Fruit fly (Drosophila melanogaster): ENCODE data around the gene bowl.

The bowl gene

dm6 chr2L:3769718-3770461 lies 1.6 kb upstream of the bowl start (continued):
- no peak for TF ChIP-seq eyg (GFP tag; optimal IDR thresholded peaks at IDR 0.05)
- no peak for TF ChIP-seq Adf1 (GFP tag; IDR thresholded peaks at IDR 0.05)
- 0 out of 2 replicates have a peak, but pooled peaks have one; percentile 37 for TF ChIP-seq bowl (GFP tag; IDR thresholded peaks at IDR 0.05)
- peak; percentile 72 for TF ChIP-seq CG4424 (GFP tag; optimal IDR thresholded peaks at IDR 0.05)
- no peak for TF ChIP-seq CG18764 (GFP tag; optimal IDR thresholded peaks at IDR 0.05)
- TF ChIP-seq CG10462 (GFP tag; optimal IDR thresholded peaks at IDR 0.05): no peak
- no peak for TF ChIP-seq CG18599 (GFP tag; optimal IDR thresholded peaks at IDR 0.05)
- no peak for TF ChIP-seq Poxn (GFP tag; IDR thresholded peaks at IDR 0.05)
- no peak for TF ChIP-seq Oaz (GFP tag; IDR thresholded peaks at IDR 0.05)
- TF ChIP-seq dmrt99B (tag; optimal IDR thresholded peaks at IDR 0.05): peak; percentile 79
- no peak for TF ChIP-seq CG31388 (GFP tag; optimal IDR thresholded peaks at IDR 0.05)
- no peak for TF ChIP-seq CG9609 (GFP tag; optimal IDR thresholded peaks at IDR 0.05)
- no peak for TF ChIP-seq Dek (tag; optimal IDR thresholded peaks at IDR 0.05)
- TF ChIP-seq unc-4 (GFP tag; IDR thresholded peaks at IDR 0.05; ENCODE audit: partially characterized antibody): no peak
- no peak for TF ChIP-seq kah (GFP tag; optimal IDR thresholded peaks at IDR 0.05)
- 0 out of 2 replicates have a peak, but pooled peaks have one; percentile 15 for TF ChIP-seq peb (GFP tag; IDR thresholded peaks at IDR 0.05)
- peak; percentile 37; the same call in 1 of the 2 replicates for TF ChIP-seq H2.0 (GFP tag; IDR thresholded peaks at IDR 0.05)
- TF ChIP-seq Sry-β (GFP tag; optimal IDR thresholded peaks at IDR 0.05): no peak
- peak; percentile 81 for TF ChIP-seq CG10979 (tag; optimal IDR thresholded peaks at IDR 0.05)
- TF ChIP-seq rib (GFP tag; IDR thresholded peaks at IDR 0.05): no peak
- TF ChIP-seq CG16815 (GFP tag; optimal IDR thresholded peaks at IDR 0.05): peak; percentile 3
- no peak for TF ChIP-seq Doc3 (GFP tag; IDR thresholded peaks at IDR 0.05; ENCODE audit: partially characterized antibody)
- TF ChIP-seq onecut (GFP tag; IDR thresholded peaks at IDR 0.05): no peak
- TF ChIP-seq CG9797 (GFP tag; optimal IDR thresholded peaks at IDR 0.05): no peak
- TF ChIP-seq Hsf (GFP tag; optimal IDR thresholded peaks at IDR 0.05): no peak
- TF ChIP-seq Optix (GFP tag; IDR thresholded peaks at IDR 0.05): no peak
- peak; percentile 21 for TF ChIP-seq sd (tag; optimal IDR thresholded peaks at IDR 0.05)
- TF ChIP-seq B-H1 (GFP tag; IDR thresholded peaks at IDR 0.05): no peak
- no peak for TF ChIP-seq CG14441 (GFP tag; IDR thresholded peaks at IDR 0.05)
- TF ChIP-seq CG33213 (GFP tag; optimal IDR thresholded peaks at IDR 0.05): no peak
- TF ChIP-seq p53 (GFP tag; optimal IDR thresholded peaks at IDR 0.05): no peak
- no peak for TF ChIP-seq CG4360 (GFP tag; IDR thresholded peaks at IDR 0.05)
- TF ChIP-seq vfl (GFP tag; optimal IDR thresholded peaks at IDR 0.05): no peak
- TF ChIP-seq Meics (GFP tag; optimal IDR thresholded peaks at IDR 0.05): peak; percentile 11
- no peak for TF ChIP-seq Dbx (GFP tag; IDR thresholded peaks at IDR 0.05)
- peak; percentile 1 for TF ChIP-seq CG12942 (GFP tag; optimal IDR thresholded peaks at IDR 0.05)
- no peak for TF ChIP-seq Doc2 (GFP tag; IDR thresholded peaks at IDR 0.05)
- TF ChIP-seq Atf-2 (GFP tag; optimal IDR thresholded peaks at IDR 0.05): no peak
- TF ChIP-seq CG2678 (tag; optimal IDR thresholded peaks at IDR 0.05): peak; percentile 75
- TF ChIP-seq dati (GFP tag; IDR thresholded peaks at IDR 0.05): no peak
- no peak for TF ChIP-seq CG4617 (GFP tag; optimal IDR thresholded peaks at IDR 0.05; ENCODE audit: borderline replicate concordance)
- TF ChIP-seq stc (GFP tag; IDR thresholded peaks at IDR 0.05): no peak; the same call in 1 of the 2 replicates
- TF ChIP-seq gce (GFP tag; IDR thresholded peaks at IDR 0.05): no peak
- TF ChIP-seq CG34224 (GFP tag; IDR thresholded peaks at IDR 0.05; ENCODE audit: partially characterized antibody): no peak
- no peak for TF ChIP-seq sna (GFP tag; IDR thresholded peaks at IDR 0.05; ENCODE audit: partially characterized antibody)
- no peak for TF ChIP-seq pan (optimal IDR thresholded peaks at IDR 0.05)
- peak in 1 of 2 experiments; percentile 6 for TF ChIP-seq pan (GFP tag; optimal IDR thresholded peaks at IDR 0.05 in 1 of 2, IDR thresholded peaks at IDR 0.05 in 1 of 2)
- TF ChIP-seq sim (GFP tag; IDR thresholded peaks at IDR 0.05): no peak
- TF ChIP-seq CG9437 (GFP tag; optimal IDR thresholded peaks at IDR 0.05): peak; percentile 14
- TF ChIP-seq Chrac-16 (GFP tag; optimal IDR thresholded peaks at IDR 0.05): peak; percentile 23
- TF ChIP-seq CG18619 (GFP tag; optimal IDR thresholded peaks at IDR 0.05): no peak

Measured in whole organism, embryonic.